Fruit fly (Drosophila melanogaster) whole organism, embryonic: ENCODE data around the gene Usp8.
A peak's percentile ranks its signal among the peaks of the same experiment; 100 is the strongest.

Experiments used
- BEAF-32 ChIP-seq: fragments of 200-800 bp; sonication (Bioruptor generic); optimal IDR thresholded peaks from 3 replicates; lab custom pipeline; 2017; ENCODE audit warnings: missing biosample characterization, missing genetic modification characterization, mild to moderate bottlenecking, moderate library complexity, missing genetic modification reagents
- BtbVII ChIP-seq: fragments of 200-800 bp; sonication (Bioruptor generic); optimal IDR thresholded peaks from 3 replicates; lab custom pipeline; 2017; ENCODE audit warnings: missing biosample characterization, mild to moderate bottlenecking, missing genetic modification characterization
- CG10959 ChIP-seq: fragments of 200-800 bp; sonication (Bioruptor generic); IDR thresholded peaks from 2 replicates; pipeline ENCODE4 v1.3.6; 2022; ENCODE audit warnings: missing biosample characterization, missing genetic modification characterization
- CG11504 ChIP-seq: fragments of 200-800 bp; sonication (Bioruptor generic); optimal IDR thresholded peaks from 3 replicates; lab custom pipeline; 2019; ENCODE audit warnings: missing biosample characterization, mild to moderate bottlenecking, missing genetic modification characterization, moderate library complexity
- CG11560 ChIP-seq: fragments of 200-800 bp; sonication (Bioruptor generic); IDR thresholded peaks from 3 replicates; pipeline ENCODE4 v1.3.6; 2022; ENCODE audit warnings: missing biosample characterization, missing genetic modification characterization
- CG15011 ChIP-seq: fragments of 200-800 bp; sonication (Bioruptor generic); optimal IDR thresholded peaks from 3 replicates; lab custom pipeline; 2018; ENCODE audit warnings: missing biosample characterization, mild to moderate bottlenecking, missing genetic modification characterization
- CG15269 ChIP-seq: fragments of 200-800 bp; sonication (Bioruptor generic); optimal IDR thresholded peaks from 2 replicates; lab custom pipeline; 2018; ENCODE audit warnings: missing biosample characterization, mild to moderate bottlenecking, missing genetic modification characterization, moderate library complexity
- CG15601 ChIP-seq: fragments of 200-800 bp; sonication (Bioruptor generic); optimal IDR thresholded peaks from 3 replicates; lab custom pipeline; 2019; ENCODE audit warnings: missing biosample characterization, mild to moderate bottlenecking, missing genetic modification characterization, moderate library complexity
- CG1603 ChIP-seq: fragments of 200-800 bp; sonication (Bioruptor generic); optimal IDR thresholded peaks from 2 replicates; lab custom pipeline; 2019; ENCODE audit warnings: missing biosample characterization, mild to moderate bottlenecking, missing genetic modification characterization, moderate library complexity
- CG17385 ChIP-seq: fragments of 200-800 bp; sonication (Bioruptor generic); optimal IDR thresholded peaks from 3 replicates; lab custom pipeline; 2018; ENCODE audit warnings: missing biosample characterization, mild to moderate bottlenecking, missing genetic modification characterization
- CG17568 ChIP-seq: fragments of 200-800 bp; sonication (Bioruptor generic); optimal IDR thresholded peaks from 2 replicates; lab custom pipeline; 2018; ENCODE audit warnings: missing biosample characterization, mild to moderate bottlenecking, missing genetic modification characterization, moderate library complexity
- CG17612 ChIP-seq: fragments of 200-800 bp; sonication (Bioruptor generic); IDR thresholded peaks from 2 replicates; pipeline ENCODE4 v1.3.6; 2022; ENCODE audit warnings: missing biosample characterization, missing genetic modification characterization
- CG1832 ChIP-seq: fragments of 200-800 bp; sonication (Bioruptor generic); optimal IDR thresholded peaks from 2 replicates; lab custom pipeline; 2017; ENCODE audit warnings: missing biosample characterization, mild to moderate bottlenecking, missing genetic modification characterization, inconsistent platforms
- CG2116 ChIP-seq: fragments of 200-800 bp; sonication (Bioruptor generic); optimal IDR thresholded peaks from 3 replicates; lab custom pipeline; 2018; ENCODE audit warnings: missing biosample characterization, mild to moderate bottlenecking, missing genetic modification characterization
- CG2120 ChIP-seq: fragments of 200-800 bp; sonication (Bioruptor generic); optimal IDR thresholded peaks from 3 replicates; lab custom pipeline; 2016; ENCODE audit warnings: missing biosample characterization, missing genetic modification characterization
- CG2678 ChIP-seq: fragments of 200-800 bp; sonication (Bioruptor generic); optimal IDR thresholded peaks from 3 replicates; lab custom pipeline; 2019; ENCODE audit warnings: missing biosample characterization, mild to moderate bottlenecking, missing genetic modification characterization, moderate library complexity
- CG2875 ChIP-seq: fragments of 200-800 bp; sonication (Bioruptor generic); optimal IDR thresholded peaks from 2 replicates; lab custom pipeline; 2017; ENCODE audit warnings: missing biosample characterization, mild to moderate bottlenecking, missing genetic modification characterization, missing genetic modification reagents
- CG3995 ChIP-seq: fragments of 200-800 bp; sonication (Bioruptor generic); optimal IDR thresholded peaks from 3 replicates; lab custom pipeline; 2016; ENCODE audit warnings: missing biosample characterization, missing genetic modification characterization
- CG42726 ChIP-seq: fragments of 200-800 bp; sonication (Bioruptor generic); IDR thresholded peaks from 2 replicates; pipeline ENCODE4 v1.3.6; 2022; ENCODE audit warnings: missing biosample characterization, missing genetic modification characterization; ENCODE audit not compliant: partially characterized antibody
- CG4282 ChIP-seq: fragments of 200-800 bp; sonication (Bioruptor generic); optimal IDR thresholded peaks from 2 replicates; lab custom pipeline; 2016; ENCODE audit warnings: missing biosample characterization, missing genetic modification characterization
- CG6654 ChIP-seq: fragments of 200-800 bp; sonication (Bioruptor generic); optimal IDR thresholded peaks from 2 replicates; lab custom pipeline; 2017; ENCODE audit warnings: missing biosample characterization, mild to moderate bottlenecking, missing genetic modification characterization
- CG7786 ChIP-seq: fragments of 200-800 bp; sonication (Bioruptor generic); optimal IDR thresholded peaks from 2 replicates; lab custom pipeline; 2016; ENCODE audit warnings: missing biosample characterization, missing genetic modification characterization
- CG7963 ChIP-seq: fragments of 200-800 bp; sonication (Bioruptor generic); IDR thresholded peaks from 3 replicates; pipeline ENCODE4 v1.3.6; 2022; ENCODE audit warnings: missing biosample characterization, missing genetic modification characterization; ENCODE audit not compliant: partially characterized antibody
- E2f2 ChIP-seq: fragments of 200-800 bp; sonication (Bioruptor generic); IDR thresholded peaks from 2 replicates; pipeline ENCODE4 v1.3.6; 2022; ENCODE audit warnings: missing biosample characterization, missing genetic modification characterization
- H15 ChIP-seq: fragments of 200-800 bp; sonication (Bioruptor generic); IDR thresholded peaks from 3 replicates; pipeline ENCODE4 v1.3.6; 2022; ENCODE audit warnings: missing biosample characterization, missing genetic modification characterization
- Hsf ChIP-seq: fragments of 200-800 bp; sonication (Bioruptor generic); optimal IDR thresholded peaks from 3 replicates; lab custom pipeline; 2016; ENCODE audit warnings: missing biosample characterization, missing genetic modification characterization
- Meics ChIP-seq: fragments of 200-800 bp; sonication (Bioruptor generic); optimal IDR thresholded peaks from 2 replicates; lab custom pipeline; 2017; ENCODE audit warnings: missing biosample characterization, mild to moderate bottlenecking, missing genetic modification characterization
- Mes4 ChIP-seq: fragments of 200-800 bp; sonication (Bioruptor generic); optimal IDR thresholded peaks from 2 replicates; lab custom pipeline; 2016; ENCODE audit warnings: missing biosample characterization, missing genetic modification characterization
- Pdp1 ChIP-seq, 2 experiments: fragments of 200-800 bp; sonication (Bioruptor generic); optimal IDR thresholded peaks; 3 replicates each; lab custom pipeline; 2016; ENCODE audit warnings: missing biosample characterization in 2 of 2, missing genetic modification characterization in 2 of 2, mild to moderate bottlenecking in 1 of 2, moderate library complexity in 1 of 2
- Sin3A ChIP-seq: fragments of >200 bp; optimal IDR thresholded peaks from 2 replicates; lab custom pipeline; 2018
- az2 ChIP-seq: fragments of 200-800 bp; sonication (Bioruptor generic); optimal IDR thresholded peaks from 3 replicates; lab custom pipeline; 2016; ENCODE audit warnings: missing biosample characterization, missing genetic modification characterization
- bowl ChIP-seq: fragments of 200-800 bp; sonication (Bioruptor generic); IDR thresholded peaks from 2 replicates; pipeline ENCODE4 v1.3.6; 2022; ENCODE audit warnings: missing biosample characterization, missing genetic modification characterization
- br ChIP-seq: fragments of >200 bp; optimal IDR thresholded peaks from 2 replicates; lab custom pipeline; 2017
- cato ChIP-seq: fragments of 200-800 bp; sonication (Bioruptor generic); optimal IDR thresholded peaks from 2 replicates; lab custom pipeline; 2016; ENCODE audit warnings: missing biosample characterization, missing genetic modification characterization, borderline replicate concordance
- chif ChIP-seq, 2 experiments: fragments of 200-800 bp; sonication (Bioruptor generic); optimal IDR thresholded peaks; 3 replicates each; lab custom pipeline; 2016; ENCODE audit warnings: missing biosample characterization in 2 of 2, missing genetic modification characterization in 2 of 2
- croc ChIP-seq: fragments of 200-800 bp; sonication (Bioruptor generic); conservative IDR thresholded peaks from 3 replicates; pipeline ENCODE4 v1.3.6; 2022; ENCODE audit warnings: missing biosample characterization, missing genetic modification characterization
- dimm ChIP-seq: fragments of 200-800 bp; sonication (Bioruptor generic); IDR thresholded peaks from 2 replicates; pipeline ENCODE4 v1.3.6; 2022; ENCODE audit warnings: missing biosample characterization, missing genetic modification characterization
- en ChIP-seq: fragments of 200-800 bp; sonication (Bioruptor generic); optimal IDR thresholded peaks from 2 replicates; lab custom pipeline; 2016; ENCODE audit warnings: missing biosample characterization, missing genetic modification characterization
- gcm2 ChIP-seq: fragments of 200-800 bp; sonication (Bioruptor generic); optimal IDR thresholded peaks from 2 replicates; lab custom pipeline; 2016; ENCODE audit warnings: missing biosample characterization, missing genetic modification characterization
- gro ChIP-seq: fragments of 200-800 bp; sonication (Bioruptor generic); optimal IDR thresholded peaks from 2 replicates; lab custom pipeline; 2016; ENCODE audit warnings: missing biosample characterization, missing genetic modification characterization
- gsb-n ChIP-seq: fragments of 200-800 bp; sonication (Bioruptor generic); optimal IDR thresholded peaks from 3 replicates; lab custom pipeline; 2018; ENCODE audit warnings: missing biosample characterization, mild to moderate bottlenecking, missing genetic modification characterization
- lbe ChIP-seq: fragments of 200-800 bp; sonication (Bioruptor generic); optimal IDR thresholded peaks from 2 replicates; lab custom pipeline; 2016; ENCODE audit warnings: missing biosample characterization, mild to moderate bottlenecking, missing genetic modification characterization
- lmd ChIP-seq: fragments of 200-800 bp; sonication (Bioruptor generic); IDR thresholded peaks from 2 replicates; pipeline ENCODE4 v1.3.6; 2022; ENCODE audit warnings: missing biosample characterization, missing genetic modification characterization
- mam ChIP-seq: fragments of 200-800 bp; sonication (Bioruptor generic); optimal IDR thresholded peaks from 3 replicates; lab custom pipeline; 2016; ENCODE audit warnings: missing biosample characterization, missing genetic modification characterization
- pros ChIP-seq: fragments of 200-800 bp; sonication (Bioruptor generic); optimal IDR thresholded peaks from 3 replicates; lab custom pipeline; 2019; ENCODE audit warnings: missing biosample characterization, mild to moderate bottlenecking, missing genetic modification characterization, moderate library complexity
- pzg ChIP-seq: fragments of 200-800 bp; sonication (Bioruptor generic); optimal IDR thresholded peaks from 3 replicates; lab custom pipeline; 2018; ENCODE audit warnings: missing biosample characterization, mild to moderate bottlenecking, missing genetic modification characterization, moderate library complexity
- sim ChIP-seq: fragments of 200-800 bp; sonication (Bioruptor generic); IDR thresholded peaks from 2 replicates; pipeline ENCODE4 v1.3.6; 2022; ENCODE audit warnings: missing biosample characterization, missing genetic modification characterization
- sima ChIP-seq: fragments of 200-800 bp; sonication (Bioruptor generic); optimal IDR thresholded peaks from 2 replicates; lab custom pipeline; 2016; ENCODE audit warnings: missing biosample characterization, missing genetic modification characterization
- trh ChIP-seq: fragments of 200-800 bp; sonication (Bioruptor generic); optimal IDR thresholded peaks from 2 replicates; lab custom pipeline; 2016; ENCODE audit warnings: missing biosample characterization, missing genetic modification characterization
- ttk ChIP-seq: fragments of 200-800 bp; sonication (Bioruptor generic); IDR thresholded peaks from 2 replicates; pipeline ENCODE4 v2.1.2; 2022; ENCODE audit warnings: missing biosample characterization, missing genetic modification characterization

Gene Usp8

DNA sequence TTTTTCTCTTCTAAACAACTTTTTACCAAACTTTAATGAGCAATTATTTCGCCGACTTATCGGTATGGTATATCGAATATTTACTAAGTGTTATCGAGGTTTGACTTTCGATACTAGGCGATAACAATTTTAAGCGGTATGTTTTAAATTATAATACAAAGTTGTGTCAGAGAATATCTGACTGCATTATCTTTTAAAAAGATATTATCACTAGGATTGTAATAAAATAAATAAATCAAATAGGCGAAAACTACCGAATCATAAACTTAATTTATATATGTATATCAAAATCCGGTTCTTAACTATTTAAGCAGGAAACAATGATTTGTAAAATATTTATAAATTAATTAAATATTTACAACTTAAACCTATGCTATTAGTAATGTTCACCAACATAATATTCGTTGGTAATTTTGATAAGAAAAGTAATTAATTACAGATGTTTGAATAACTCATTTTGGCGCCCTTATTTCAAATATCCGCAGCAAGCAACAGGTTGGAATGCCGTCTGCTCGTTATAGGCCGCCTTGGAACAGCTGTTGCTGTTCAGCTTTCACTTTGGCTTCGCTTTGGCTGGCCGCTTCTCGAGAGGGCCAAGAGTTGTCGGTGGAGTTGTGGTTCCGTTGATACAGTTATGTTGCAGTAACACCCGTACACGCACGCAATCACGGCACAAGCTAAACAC lies 26.0 kb upstream of the Usp8 start, which contains the start of the genes Sec15 and rtet (continued):
- TF ChIP-seq cato (GFP tag; lab: Kevin White, UChicago) (no peak), BEAF-32 (GFP tag; lab: Kevin White, UChicago) (peak; percentile 69), CG2875 (GFP tag; lab: Kevin White, UChicago) (no peak), CG17612 (no peak), CG17568 (GFP tag; lab: Kevin White, UChicago) (no peak), CG2120 (peak; percentile 84), trh (GFP tag; lab: Kevin White, UChicago) (no peak), bowl (no peak), E2f2 (GFP tag; lab: Robert Waterston, UW) (peak; percentile 80), gcm2 (no peak), CG10959 (no peak), gsb-n (tag; lab: Kevin White, UChicago) (no peak), dimm (GFP tag; lab: Robert Waterston, UW) (no peak), CG3995 (GFP tag; lab: Kevin White, UChicago) (no peak), BtbVII (GFP tag; lab: Kevin White, UChicago) (peak; percentile 9), H15 (GFP tag; lab: Robert Waterston, UW) (peak; percentile 47; the same call in 1 of the 3 replicates), CG1832 (GFP tag; lab: Kevin White, UChicago) (no peak), ttk (GFP tag; lab: Robert Waterston, UW) (0 out of 2 replicates have a peak, but pooled peaks have one; percentile 24), CG42726 (no peak), br (lab: Kevin White, UChicago) (no peak), CG2678 (tag; lab: Kevin White, UChicago) (no peak), en (GFP tag; lab: Kevin White, UChicago) (no peak), Mes4 (GFP tag; lab: Kevin White, UChicago) (peak; percentile 3), CG7963 (GFP tag; lab: Robert Waterston, UW) (peak; percentile 22; the same call in 1 of the 3 replicates), CG11504 (no peak), Meics (GFP tag; lab: Kevin White, UChicago) (peak; percentile 62), Pdp1 (GFP tag; optimal IDR thresholded peaks at IDR 0.05; lab: Kevin White, UChicago) (peak in 1 of 2 experiments; percentile 11), lmd (GFP tag; lab: Robert Waterston, UW) (peak; percentile 67), CG4282 (GFP tag; lab: Kevin White, UChicago) (no peak), CG15269 (tag; lab: Kevin White, UChicago) (no peak), CG1603 (peak; percentile 72), chif (GFP tag; optimal IDR thresholded peaks at IDR 0.05; lab: Kevin White, UChicago) (peak; percentile 3 to 39), CG6654 (GFP tag; lab: Kevin White, UChicago) (no peak), CG17385 (GFP tag; lab: Kevin White, UChicago) (peak; percentile 46), Hsf (GFP tag; lab: Kevin White, UChicago) (peak; percentile 60), pros (no peak), CG15011 (no peak), Sin3A (lab: Kevin White, UChicago) (no peak), mam (GFP tag; lab: Kevin White, UChicago) (no peak), pzg (GFP tag; lab: Kevin White, UChicago) (peak; percentile 38), CG2116 (GFP tag; lab: Kevin White, UChicago) (peak; percentile 70), lbe (GFP tag; lab: Kevin White, UChicago) (peak; percentile 7), croc (GFP tag; lab: Robert Waterston, UW) (peak; percentile 28; the same call in 1 of the 3 replicates), sima (GFP tag; lab: Kevin White, UChicago) (no peak), az2 (GFP tag; lab: Kevin White, UChicago) (peak; percentile 33), CG7786 (GFP tag; lab: Kevin White, UChicago) (peak; percentile 35), CG11560 (tag; lab: Robert Waterston, UW) (peak; percentile 95), gro (GFP tag; lab: Kevin White, UChicago) (no peak), CG15601 (peak; percentile 70), sim (GFP tag; lab: Robert Waterston, UW) (no peak)
